Worm (Caenorhabditis elegans) whole organism, mixed stage, embryonic: ENCODE data around the gene Y62H9A.3.

Source experiments
- M03D4.4 ChIP-seq: sonication (generic microtip); optimal IDR thresholded peaks from 2 replicates; lab custom pipeline; 2017; ENCODE audit warnings: mild to moderate bottlenecking, missing genetic modification characterization, missing compliant biosample characterization
- bed-3 ChIP-seq: fragments of 200-800 bp; sonication (Bioruptor generic); optimal IDR thresholded peaks from 3 replicates; lab custom pipeline; 2018; ENCODE audit warnings: mild to moderate bottlenecking, missing genetic modification characterization, moderate library complexity, missing compliant biosample characterization
- ceh-39 ChIP-seq: fragments of 150-350 bp; optimal IDR thresholded peaks from 2 replicates; lab custom pipeline; 2014; ENCODE audit warnings: missing biosample characterization, missing genetic modification characterization
- ceh-43 ChIP-seq: fragments of 200-800 bp; sonication (Bioruptor generic); optimal IDR thresholded peaks from 2 replicates; lab custom pipeline; 2018; ENCODE audit warnings: mild to moderate bottlenecking, missing genetic modification characterization, moderate library complexity, missing compliant biosample characterization
- ceh-83 ChIP-seq: fragments of 200-800 bp; sonication (Bioruptor generic); optimal IDR thresholded peaks from 2 replicates; lab custom pipeline; 2018; ENCODE audit warnings: mild to moderate bottlenecking, missing genetic modification characterization, missing compliant biosample characterization
- cnd-1 ChIP-seq: fragments of 200-800 bp; sonication (Bioruptor generic); optimal IDR thresholded peaks from 2 replicates; lab custom pipeline; 2018; ENCODE audit warnings: mild to moderate bottlenecking, missing genetic modification characterization, missing compliant biosample characterization
- drap-1 ChIP-seq: fragments of 200-800 bp; sonication (Bioruptor generic); optimal IDR thresholded peaks from 3 replicates; lab custom pipeline; 2018; ENCODE audit warnings: mild to moderate bottlenecking, missing genetic modification characterization, missing compliant biosample characterization
- elt-1 ChIP-seq: sonication (generic microtip); optimal IDR thresholded peaks from 2 replicates; lab custom pipeline; 2017; ENCODE audit warnings: missing genetic modification characterization, mild to moderate bottlenecking, missing compliant biosample characterization, antibody characterized with exemption, moderate library complexity, borderline replicate concordance; ENCODE audit not compliant: insufficient read depth
- elt-3 ChIP-seq: fragments of 150-350 bp; optimal IDR thresholded peaks from 2 replicates; lab custom pipeline; 2014; ENCODE audit warnings: missing biosample characterization, missing genetic modification characterization
- flh-1 ChIP-seq: fragments of 200-800 bp; sonication (Bioruptor generic); optimal IDR thresholded peaks from 2 replicates; lab custom pipeline; 2018; ENCODE audit warnings: mild to moderate bottlenecking, missing genetic modification characterization, moderate library complexity, missing compliant biosample characterization
- ham-2 ChIP-seq: fragments of 200-800 bp; sonication (Bioruptor generic); optimal IDR thresholded peaks from 2 replicates; lab custom pipeline; 2018; ENCODE audit warnings: mild to moderate bottlenecking, missing genetic modification characterization, missing compliant biosample characterization
- hlh-1 ChIP-seq: fragments of 150-350 bp; optimal IDR thresholded peaks from 2 replicates; lab custom pipeline; 2014; ENCODE audit warnings: missing biosample characterization, missing genetic modification reagents, missing genetic modification characterization
- lin-13 ChIP-seq: fragments of 150-350 bp; optimal IDR thresholded peaks from 2 replicates; lab custom pipeline; 2014; ENCODE audit warnings: missing biosample characterization, missing genetic modification characterization
- lin-32 ChIP-seq: fragments of 200-800 bp; sonication (Bioruptor generic); optimal IDR thresholded peaks from 2 replicates; lab custom pipeline; 2018; ENCODE audit warnings: mild to moderate bottlenecking, missing genetic modification characterization, missing compliant biosample characterization
- lsy-2 ChIP-seq: fragments of 150-350 bp; optimal IDR thresholded peaks from 2 replicates; lab custom pipeline; 2014; ENCODE audit warnings: missing biosample characterization, missing genetic modification characterization
- mep-1 ChIP-seq: fragments of 150-350 bp; optimal IDR thresholded peaks from 2 replicates; lab custom pipeline; 2017; ENCODE audit warnings: missing biosample characterization, missing genetic modification reagents, missing genetic modification characterization, inconsistent platforms
- mls-2 ChIP-seq: sonication (generic microtip); optimal IDR thresholded peaks from 2 replicates; lab custom pipeline; 2016; ENCODE audit warnings: mild to moderate bottlenecking, missing genetic modification characterization, moderate library complexity, missing compliant biosample characterization
- nhr-12 ChIP-seq: fragments of 150-350 bp; optimal IDR thresholded peaks from 2 replicates; lab custom pipeline; 2014; ENCODE audit warnings: missing biosample characterization, missing genetic modification characterization
- nhr-237 ChIP-seq: fragments of 150-350 bp; optimal IDR thresholded peaks from 2 replicates; lab custom pipeline; 2014; ENCODE audit warnings: missing biosample characterization, missing genetic modification characterization
- nhr-28 ChIP-seq: fragments of 150-350 bp; optimal IDR thresholded peaks from 2 replicates; lab custom pipeline; 2014; ENCODE audit warnings: missing biosample characterization, missing genetic modification characterization
- nhr-76 ChIP-seq: sonication (generic microtip); optimal IDR thresholded peaks from 2 replicates; lab custom pipeline; 2017; ENCODE audit warnings: missing biosample characterization, missing genetic modification characterization
- pha-4 ChIP-seq: fragments of 150-350 bp; optimal IDR thresholded peaks from 2 replicates; lab custom pipeline; 2018; ENCODE audit warnings: missing biosample characterization, missing genetic modification reagents, missing genetic modification characterization
- sem-2 ChIP-seq: fragments of 200-800 bp; sonication (Bioruptor generic); optimal IDR thresholded peaks from 2 replicates; lab custom pipeline; 2018; ENCODE audit warnings: mild to moderate bottlenecking, missing genetic modification characterization, missing compliant biosample characterization
- snpc-4 ChIP-seq: fragments of 150-350 bp; optimal IDR thresholded peaks from 2 replicates; lab custom pipeline; 2014; ENCODE audit warnings: missing biosample characterization, missing genetic modification characterization
- tbx-8 ChIP-seq: fragments of 200-800 bp; sonication (Bioruptor generic); optimal IDR thresholded peaks from 2 replicates; lab custom pipeline; 2018; ENCODE audit warnings: mild to moderate bottlenecking, missing genetic modification characterization, moderate library complexity, missing compliant biosample characterization
- unc-120 ChIP-seq: sonication (generic microtip); optimal IDR thresholded peaks from 2 replicates; lab custom pipeline; 2017; ENCODE audit warnings: missing genetic modification characterization, missing compliant biosample characterization; ENCODE audit not compliant: poor library complexity, severe bottlenecking
- unc-39 ChIP-seq: fragments of 150-350 bp; optimal IDR thresholded peaks from 2 replicates; lab custom pipeline; 2014; ENCODE audit warnings: missing biosample characterization, missing genetic modification characterization
- unc-62 ChIP-seq: fragments of 150-350 bp; optimal IDR thresholded peaks from 2 replicates; lab custom pipeline; 2014; ENCODE audit warnings: missing biosample characterization, missing genetic modification reagents, missing genetic modification characterization
- zip-8 ChIP-seq: fragments of 150-350 bp; optimal IDR thresholded peaks from 2 replicates; lab custom pipeline; 2014; ENCODE audit warnings: missing biosample characterization, missing genetic modification characterization

Y62H9A.3 gene

DNA sequence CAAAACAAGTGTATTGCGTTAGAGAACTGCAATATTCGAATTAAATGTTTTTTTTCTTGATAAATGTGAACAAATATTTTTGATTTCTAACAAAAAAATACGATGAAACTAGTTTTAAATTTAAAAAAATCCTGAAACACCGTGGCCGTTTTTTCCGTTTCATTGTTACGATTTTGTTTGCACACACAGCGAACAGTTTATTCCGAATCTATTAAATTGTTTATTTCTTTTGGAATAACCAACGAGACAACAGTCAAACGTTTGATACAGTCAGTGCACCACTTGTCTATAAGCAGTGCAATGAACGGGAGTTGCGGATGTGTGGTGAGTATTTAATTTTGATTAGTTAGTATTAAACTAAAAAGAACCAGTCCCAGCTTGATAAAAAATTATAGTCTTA is 36.9 kb upstream of the Y62H9A.3 start, which contains the start of gene Y62H9A.13:
TSS of gene Y62H9A.13 (plus strand) at position 301 of the 400 bp plus-strand sequence.
- TF ChIP-seq drap-1 (GFP tag; lab: Kevin White, UChicago) (no peak), tbx-8 (GFP tag; lab: Kevin White, UChicago) (no peak), elt-3 (tag; lab: Kevin White, UChicago) (no peak), lin-13 (tag; lab: Kevin White, UChicago) (no peak), elt-1 (no peak), snpc-4 (no peak), cnd-1 (tag; lab: Kevin White, UChicago) (no peak), hlh-1 (tag; lab: Kevin White, UChicago) (no peak), flh-1 (GFP tag; lab: Kevin White, UChicago) (no peak), mep-1 (tag; lab: Kevin White, UChicago) (no peak), nhr-76 (tag; lab: Kevin White, UChicago) (no peak), M03D4.4 (tag; lab: Kevin White, UChicago) (no peak), ham-2 (GFP tag; lab: Kevin White, UChicago) (no peak)

DNA sequence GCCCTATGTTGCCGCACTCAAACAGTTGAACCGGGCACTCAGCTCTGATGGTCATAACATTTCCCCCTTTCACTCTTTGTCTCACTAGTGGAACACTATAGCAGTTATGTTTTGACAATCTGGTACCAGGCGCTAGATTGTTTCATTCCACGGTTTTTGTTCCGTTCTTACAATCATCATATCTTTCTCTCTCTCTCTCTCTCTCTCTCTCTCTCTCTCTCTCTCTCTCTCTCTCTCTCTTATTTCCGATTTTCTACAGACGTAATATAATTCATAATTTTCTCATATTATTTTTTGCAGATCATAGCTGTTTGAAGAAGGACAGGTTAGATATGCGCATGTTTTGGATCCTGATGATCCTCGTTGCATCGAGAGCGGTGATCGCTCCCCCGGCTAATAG is 34.1 kb upstream of the Y62H9A.3 start, which contains the start of gene Y62H9A.12:
TSS of gene Y62H9A.12 (plus strand) at position 301 of the 400 bp plus-strand sequence.
- TF ChIP-seq unc-39 (tag; lab: Kevin White, UChicago) (no peak), pha-4 (no peak)

DNA sequence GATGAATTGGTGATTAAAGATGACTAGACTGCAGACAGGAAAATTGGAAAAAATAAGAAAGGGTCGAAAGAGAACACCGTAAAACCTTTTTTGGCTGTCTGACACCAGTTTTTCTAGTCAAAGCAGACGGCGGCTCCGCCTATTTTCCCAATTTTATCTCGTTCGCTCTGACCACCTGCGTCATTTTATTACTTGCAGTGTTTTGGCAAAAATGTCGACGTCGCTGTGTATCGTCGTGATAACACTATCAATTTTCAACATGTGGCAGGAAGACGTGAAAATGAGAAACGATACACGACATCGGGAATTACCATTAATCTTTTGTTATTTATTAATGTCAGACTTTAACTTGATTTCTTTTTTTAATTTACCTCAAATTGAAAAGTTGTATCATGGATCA is 30.3 kb upstream of the Y62H9A.3 start, which contains the start of gene Y62H9A.15:
TSS of gene Y62H9A.15 (minus strand) at position 100 of the 400 bp plus-strand sequence.
- TF ChIP-seq sem-2 (no peak), flh-1 (GFP tag; lab: Kevin White, UChicago) (no peak), ceh-83 (GFP tag; lab: Kevin White, UChicago) (no peak), pha-4 (no peak)

DNA sequence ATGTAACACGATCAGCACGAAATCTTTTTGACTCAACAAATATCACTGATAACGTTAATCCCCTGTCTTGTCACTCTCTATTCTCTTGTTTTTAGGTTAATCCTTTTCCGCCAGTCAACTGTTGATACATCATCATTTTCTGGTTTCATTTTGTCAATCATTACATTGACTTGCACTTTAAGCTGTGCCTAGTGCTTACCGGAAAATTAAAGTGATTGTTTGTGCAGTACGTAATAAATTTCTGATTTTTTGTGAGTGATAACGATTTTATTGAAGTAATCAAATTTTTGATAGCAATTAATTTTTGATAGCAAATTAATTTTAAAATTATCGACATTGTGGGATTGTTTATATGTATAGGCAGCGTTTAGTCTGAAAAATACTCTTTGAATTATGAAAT is 29.4 kb upstream of the Y62H9A.3 start:
- TF ChIP-seq ceh-43 (GFP tag; lab: Kevin White, UChicago) = no peak
- no peak for TF ChIP-seq lsy-2 (tag; lab: Kevin White, UChicago)
- TF ChIP-seq nhr-76 (tag; lab: Kevin White, UChicago) = no peak
- TF ChIP-seq lin-32 (GFP tag; lab: Kevin White, UChicago) = no peak
- TF ChIP-seq M03D4.4 (tag; lab: Kevin White, UChicago) = no peak
- TF ChIP-seq tbx-8 (GFP tag; lab: Kevin White, UChicago) = no peak
- no peak for TF ChIP-seq bed-3
- TF ChIP-seq nhr-28 (tag; lab: Kevin White, UChicago) = no peak
- no peak for TF ChIP-seq zip-8 (tag; lab: Kevin White, UChicago)
- no peak for TF ChIP-seq cnd-1 (tag; lab: Kevin White, UChicago)
- TF ChIP-seq nhr-12 (tag; lab: Kevin White, UChicago) = no peak
- TF ChIP-seq unc-39 (tag; lab: Kevin White, UChicago) = no peak
- TF ChIP-seq unc-120 = no peak

DNA sequence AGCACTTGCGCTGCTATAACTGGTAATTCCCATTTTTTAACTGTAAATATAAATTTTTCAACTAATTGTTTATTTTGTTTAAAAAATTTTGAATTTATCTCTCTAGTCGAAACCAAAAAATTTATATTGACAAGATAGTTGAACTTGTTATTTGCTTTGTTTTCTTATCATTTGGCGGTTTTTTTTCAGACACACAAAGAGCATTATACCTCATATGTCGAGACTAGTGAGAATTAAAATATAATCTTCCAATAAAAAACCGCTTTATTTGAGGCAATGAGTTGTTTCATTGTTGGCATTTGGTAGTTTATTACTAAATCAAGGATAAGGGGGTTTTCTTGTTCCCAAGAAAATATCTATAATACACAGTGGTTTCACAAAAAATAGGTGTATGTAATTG is 28.5 kb upstream of the Y62H9A.3 start:
- no peak for TF ChIP-seq unc-39 (tag; lab: Kevin White, UChicago)

DNA sequence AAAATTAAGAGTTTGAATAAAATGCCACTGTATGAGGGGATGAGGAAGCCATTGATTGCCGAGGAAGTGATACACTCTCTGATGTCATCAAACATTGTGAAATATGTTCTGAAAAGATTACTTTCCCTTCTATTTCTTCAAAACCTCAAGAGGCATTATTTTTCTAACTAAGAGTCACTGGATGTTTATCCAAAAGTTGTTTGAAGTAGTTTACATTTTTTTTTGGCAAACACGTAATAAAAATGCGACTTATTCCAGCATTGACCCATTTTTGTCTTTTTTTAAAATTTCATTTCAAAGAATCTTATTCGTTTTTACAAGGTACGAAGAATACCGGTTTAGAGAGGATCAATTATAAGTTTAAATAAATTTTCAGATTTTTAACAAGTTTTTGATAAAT is 27.5 kb upstream of the Y62H9A.3 start, which contains the start of gene Y62H9A.11:
TSS of gene Y62H9A.11 (minus strand) at position 101 of the 400 bp plus-strand sequence.
- TF ChIP-seq sem-2 = no peak
- no peak for TF ChIP-seq lin-13 (tag; lab: Kevin White, UChicago)
- no peak for TF ChIP-seq zip-8 (tag; lab: Kevin White, UChicago)
- no peak for TF ChIP-seq ceh-43 (GFP tag; lab: Kevin White, UChicago)
- TF ChIP-seq drap-1 (GFP tag; lab: Kevin White, UChicago) = no peak
- no peak for TF ChIP-seq nhr-12 (tag; lab: Kevin White, UChicago)
- no peak for TF ChIP-seq mls-2
- TF ChIP-seq nhr-237 = no peak
- no peak for TF ChIP-seq mep-1 (tag; lab: Kevin White, UChicago)
- TF ChIP-seq lin-32 (GFP tag; lab: Kevin White, UChicago) = no peak
- no peak for TF ChIP-seq ceh-39
- no peak for TF ChIP-seq flh-1 (GFP tag; lab: Kevin White, UChicago)
- no peak for TF ChIP-seq unc-62 (GFP tag; lab: Kevin White, UChicago)
- TF ChIP-seq nhr-76 (tag; lab: Kevin White, UChicago) = no peak
- TF ChIP-seq ceh-83 (GFP tag; lab: Kevin White, UChicago) = no peak
- TF ChIP-seq cnd-1 (tag; lab: Kevin White, UChicago) = no peak
- TF ChIP-seq snpc-4 = no peak
